Worm (Caenorhabditis elegans): Measurements from ENCODE around the gene str-254.

DNA sequence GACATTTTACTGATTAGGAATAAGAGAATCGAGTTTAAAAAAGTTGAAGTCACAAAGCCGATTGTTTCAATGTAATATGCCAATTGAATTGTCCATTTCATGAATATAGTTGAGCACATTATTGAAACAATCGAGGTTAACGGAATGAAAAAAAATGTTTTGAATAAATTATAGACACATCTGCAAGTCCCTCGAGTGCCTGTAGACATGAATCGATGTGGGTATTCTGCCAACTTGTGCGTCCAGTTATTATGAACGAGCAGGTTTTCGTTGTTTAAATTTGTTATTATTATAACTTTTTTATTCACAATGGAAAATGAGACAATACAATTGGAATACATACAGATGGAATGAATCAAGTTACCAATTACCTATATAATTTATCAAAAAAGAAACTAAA is 5.1 kb upstream of the str-254 start, which contains the start of gene str-99:
- TF ChIP-seq hmbx-1 (tag; optimal IDR thresholded peaks at IDR 0.05) (no peak), ama-1 (optimal IDR thresholded peaks at IDR 0.05) (no peak), tbx-37 (GFP tag; conservative IDR thresholded peaks at IDR 0.05) (no peak), tra-4 (tag; optimal IDR thresholded peaks at IDR 0.05) (no peak)

Data from whole organism, early embryonic.